Worm (Caenorhabditis elegans) whole organism, L4/young adult: ENCODE results near the gene F13H10.9.
"Not testable (repeated sequence)": the region's sequence is repeated elsewhere in the genome, so short reads cannot be mapped to it uniquely, and the experiment has no call there.

Source experiments
- W03F9.2 ChIP-seq: fragments of 150-350 bp; optimal IDR thresholded peaks from 2 replicates; lab custom pipeline; 2014; ENCODE audit warnings: missing biosample characterization, missing genetic modification characterization
- dao-5 ChIP-seq: sonication (generic microtip); optimal IDR thresholded peaks from 2 replicates; lab custom pipeline; 2016; ENCODE audit warnings: missing genotype, missing genetic modification characterization, moderate library complexity, missing compliant biosample characterization
- him-1 ChIP-seq: sonication (generic microtip); optimal IDR thresholded peaks from 2 replicates; lab custom pipeline; 2016; ENCODE audit warnings: missing genotype, missing genetic modification reagents, missing genetic modification characterization, missing compliant biosample characterization

F13H10.9 gene

ce11 chrIV:11001614-11002013 lies at the start of gene F13H10.9:
Gene F13H10.9 (plus strand): TSS chrIV:11001914.
- TF ChIP-seq dao-5 (tag; lab: Kevin White, UChicago) (no peak), him-1 (tag; lab: Kevin White, UChicago) (no peak), W03F9.2 (tag; lab: Kevin White, UChicago) (no peak)

- TF ChIP-seq him-1 (tag; lab: Kevin White, UChicago) = no peak
- TF ChIP-seq dao-5 (tag; lab: Kevin White, UChicago) = no peak
- no peak for TF ChIP-seq W03F9.2 (tag; lab: Kevin White, UChicago)
Observed at ce11 chrIV:10951997-10952396, 49.7 kb upstream of the F13H10.9 start, which contains the start of gene Y69E1A.3. Gene Y69E1A.3 (plus strand): TSS chrIV:10952297.

ce11 chrIV:10954955-10955354 lies 46.8 kb upstream of the F13H10.9 start, which contains the start of gene Y69E1A.4:
Gene Y69E1A.4 (plus strand): TSS chrIV:10955255.
- not testable (repeated sequence) for TF ChIP-seq him-1, dao-5, W03F9.2 (tag; lab: Kevin White, UChicago)

ce11 chrIV:10957583-10958229 lies 44.0 kb upstream of the F13H10.9 start, which contains the start of gene Y69E1A.5:
Gene Y69E1A.5 (minus strand): TSS chrIV:10957655.
- TF ChIP-seq him-1 (tag; lab: Kevin White, UChicago) (no peak), W03F9.2 (tag; lab: Kevin White, UChicago) (no peak), dao-5 (tag; lab: Kevin White, UChicago) (no peak)

- TF ChIP-seq dao-5 (tag; lab: Kevin White, UChicago) = no peak
- TF ChIP-seq him-1 (tag; lab: Kevin White, UChicago) = no peak
- no peak for TF ChIP-seq W03F9.2 (tag; lab: Kevin White, UChicago)
Observed at ce11 chrIV:10958230-10958588, 43.5 kb upstream of the F13H10.9 start, which contains the start of gene sri-19. Gene sri-19 (plus strand): TSS chrIV:10958372.

ce11 chrIV:10964688-10965087 lies 37.0 kb upstream of the F13H10.9 start:
- no peak for TF ChIP-seq dao-5 (tag; lab: Kevin White, UChicago)
- no peak for TF ChIP-seq him-1 (tag; lab: Kevin White, UChicago)
- no peak for TF ChIP-seq W03F9.2 (tag; lab: Kevin White, UChicago)

ce11 chrIV:10966359-10966758 lies 35.4 kb upstream of the F13H10.9 start, which contains the start of the genes aqp-3 and Y69E1A.8:
Gene aqp-3 (minus strand): TSS chrIV:10966459.
Gene Y69E1A.8 (plus strand): TSS chrIV:10966604.
- no peak for TF ChIP-seq him-1 (tag; lab: Kevin White, UChicago)

- TF ChIP-seq him-1 (tag; lab: Kevin White, UChicago) (no peak), dao-5 (tag; lab: Kevin White, UChicago) (no peak), W03F9.2 (tag; lab: Kevin White, UChicago) (no peak)
Observed at ce11 chrIV:10970333-10970732, 31.4 kb upstream of the F13H10.9 start.

ce11 chrIV:10970767-10971166 lies 30.9 kb upstream of the F13H10.9 start:
- TF ChIP-seq dao-5 (tag; lab: Kevin White, UChicago) (no peak), W03F9.2 (tag; lab: Kevin White, UChicago) (no peak), him-1 (tag; lab: Kevin White, UChicago) (no peak)

- TF ChIP-seq him-1 (tag; lab: Kevin White, UChicago) = no peak
- TF ChIP-seq dao-5 (tag; lab: Kevin White, UChicago) = no peak
- no peak for TF ChIP-seq W03F9.2 (tag; lab: Kevin White, UChicago)
Observed at ce11 chrIV:10971636-10972199, 30.0 kb upstream of the F13H10.9 start.

- TF ChIP-seq him-1 (tag; lab: Kevin White, UChicago) (no peak), W03F9.2 (tag; lab: Kevin White, UChicago) (no peak), dao-5 (tag; lab: Kevin White, UChicago) (no peak)
Observed at ce11 chrIV:10975968-10976367, 25.7 kb upstream of the F13H10.9 start.

ce11 chrIV:10978641-10979040 lies 23.1 kb upstream of the F13H10.9 start:
- TF ChIP-seq him-1 (tag; lab: Kevin White, UChicago) (no peak), W03F9.2 (tag; lab: Kevin White, UChicago) (no peak), dao-5 (tag; lab: Kevin White, UChicago) (no peak)

ce11 chrIV:10979689-10980088 lies 22.0 kb upstream of the F13H10.9 start:
- TF ChIP-seq W03F9.2 (tag; lab: Kevin White, UChicago) (no peak), dao-5 (tag; lab: Kevin White, UChicago) (no peak), him-1 (tag; lab: Kevin White, UChicago) (no peak)
